Worm (Caenorhabditis elegans): ENCODE data around the gene Y47D7A.19.

Gene Y47D7A.19

ce11 chrV:4384482-4384881 is 39.7 kb upstream of the Y47D7A.19 start, which contains the start of gene F13A2.2:
TSS of gene F13A2.2 (minus strand) at chrV:4384582.
- TF ChIP-seq fos-1 (tag; optimal IDR thresholded peaks at IDR 0.05) (no peak), nhr-77 (tag; optimal IDR thresholded peaks at IDR 0.05) (no peak)

- no peak for TF ChIP-seq egl-27 (tag; optimal IDR thresholded peaks at IDR 0.05)
- TF ChIP-seq nhr-11 (tag; optimal IDR thresholded peaks at IDR 0.05): no peak
- no peak for TF ChIP-seq dmd-4 (tag; optimal IDR thresholded peaks at IDR 0.05)
- TF ChIP-seq nhr-21 (tag; optimal IDR thresholded peaks at IDR 0.05): no peak
- TF ChIP-seq mab-5 (tag; optimal IDR thresholded peaks at IDR 0.05): no peak
- TF ChIP-seq nhr-129 (tag; optimal IDR thresholded peaks at IDR 0.05): no peak
- TF ChIP-seq gmeb-1 (tag; optimal IDR thresholded peaks at IDR 0.05): no peak
- no peak for TF ChIP-seq C34F6.9 (tag; optimal IDR thresholded peaks at IDR 0.05)
- TF ChIP-seq lin-13 (GFP tag; optimal IDR thresholded peaks at IDR 0.05): no peak
- TF ChIP-seq mbf-1 (tag; optimal IDR thresholded peaks at IDR 0.05): no peak
- no peak for TF ChIP-seq nhr-237 (tag; optimal IDR thresholded peaks at IDR 0.05)
- no peak for TF ChIP-seq R02D3.7 (tag; optimal IDR thresholded peaks at IDR 0.05)
These were observed 38.0 kb upstream of the Y47D7A.19 start, which contains the start of gene F13A2.10 for ce11 chrV:4386173-4386572. TSS of gene F13A2.10 (minus strand) at chrV:4386273.

ce11 chrV:4387402-4387801 is 36.7 kb upstream of the Y47D7A.19 start, which contains the start of gene F13A2.9:
TSS of gene F13A2.9 (minus strand) at chrV:4387502.
- TF ChIP-seq ceh-16 (tag; optimal IDR thresholded peaks at IDR 0.05): no peak
- TF ChIP-seq F13H6.1 (tag; optimal IDR thresholded peaks at IDR 0.05): no peak
- TF ChIP-seq fos-1 (tag; optimal IDR thresholded peaks at IDR 0.05): no peak
- no peak for TF ChIP-seq gmeb-1 (tag; optimal IDR thresholded peaks at IDR 0.05)
- TF ChIP-seq nhr-77 (tag; optimal IDR thresholded peaks at IDR 0.05): no peak
- no peak for TF ChIP-seq elt-3 (tag; optimal IDR thresholded peaks at IDR 0.05)
- TF ChIP-seq nhr-25 (tag; optimal IDR thresholded peaks at IDR 0.05): no peak
- no peak for TF ChIP-seq dmd-4 (tag; optimal IDR thresholded peaks at IDR 0.05)
- TF ChIP-seq mbf-1 (tag; optimal IDR thresholded peaks at IDR 0.05): no peak
- no peak for TF ChIP-seq lin-39 (tag; optimal IDR thresholded peaks at IDR 0.05)
- no peak for TF ChIP-seq snpc-4 (tag; optimal IDR thresholded peaks at IDR 0.05)
- TF ChIP-seq ZK546.5 (tag; optimal IDR thresholded peaks at IDR 0.05): no peak
- no peak for TF ChIP-seq nhr-21 (tag; optimal IDR thresholded peaks at IDR 0.05)
- TF ChIP-seq lin-13 (GFP tag; optimal IDR thresholded peaks at IDR 0.05): no peak
- TF ChIP-seq nhr-23 (tag; optimal IDR thresholded peaks at IDR 0.05): no peak
- TF ChIP-seq nhr-10 (tag; optimal IDR thresholded peaks at IDR 0.05): no peak
- no peak for TF ChIP-seq mab-5 (tag; optimal IDR thresholded peaks at IDR 0.05)
- no peak for TF ChIP-seq mdl-1 (tag; optimal IDR thresholded peaks at IDR 0.05)

DNA sequence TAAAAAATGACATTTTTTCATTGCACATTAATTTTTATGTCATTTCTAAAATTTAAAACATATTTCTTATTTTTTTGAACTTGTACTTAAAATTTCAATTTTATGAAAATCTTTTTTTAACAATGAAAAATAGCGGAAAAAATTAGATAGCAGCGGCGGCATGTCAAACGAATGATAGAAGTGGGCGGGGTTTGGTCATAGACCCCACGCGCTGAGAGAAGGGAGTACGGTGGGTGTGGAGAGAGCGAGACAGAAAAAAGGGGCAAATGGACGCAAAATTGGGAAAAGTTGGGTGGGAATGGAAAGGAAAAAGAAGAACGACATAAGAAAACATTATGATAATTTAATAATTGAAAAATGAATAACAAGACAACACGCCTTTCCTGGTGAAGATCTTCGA is 36.2 kb upstream of the Y47D7A.19 start:
- TF ChIP-seq crh-2 (tag; optimal IDR thresholded peaks at IDR 0.05) (no peak), lin-39 (tag; optimal IDR thresholded peaks at IDR 0.05) (no peak), nhr-10 (tag; optimal IDR thresholded peaks at IDR 0.05) (no peak), R02D3.7 (tag; optimal IDR thresholded peaks at IDR 0.05) (no peak), mbf-1 (tag; optimal IDR thresholded peaks at IDR 0.05) (no peak), dmd-4 (tag; optimal IDR thresholded peaks at IDR 0.05) (no peak), ztf-1 (GFP tag; conservative IDR thresholded peaks at IDR 0.05) (no peak), sma-9 (GFP tag; optimal IDR thresholded peaks at IDR 0.05) (no peak), sma-9 (tag; optimal IDR thresholded peaks at IDR 0.05) (no peak), mab-5 (tag; optimal IDR thresholded peaks at IDR 0.05) (no peak)

ce11 chrV:4396257-4396656 is 27.9 kb upstream of the Y47D7A.19 start, which contains the start of gene F13A2.3:
TSS of gene F13A2.3 (minus strand) at chrV:4396357.
- no peak for TF ChIP-seq nhr-129 (tag; optimal IDR thresholded peaks at IDR 0.05)
- no peak for TF ChIP-seq nhr-10 (tag; optimal IDR thresholded peaks at IDR 0.05)
- TF ChIP-seq sem-4 (tag; optimal IDR thresholded peaks at IDR 0.05): no peak
- no peak for TF ChIP-seq nhr-23 (tag; optimal IDR thresholded peaks at IDR 0.05)

DNA sequence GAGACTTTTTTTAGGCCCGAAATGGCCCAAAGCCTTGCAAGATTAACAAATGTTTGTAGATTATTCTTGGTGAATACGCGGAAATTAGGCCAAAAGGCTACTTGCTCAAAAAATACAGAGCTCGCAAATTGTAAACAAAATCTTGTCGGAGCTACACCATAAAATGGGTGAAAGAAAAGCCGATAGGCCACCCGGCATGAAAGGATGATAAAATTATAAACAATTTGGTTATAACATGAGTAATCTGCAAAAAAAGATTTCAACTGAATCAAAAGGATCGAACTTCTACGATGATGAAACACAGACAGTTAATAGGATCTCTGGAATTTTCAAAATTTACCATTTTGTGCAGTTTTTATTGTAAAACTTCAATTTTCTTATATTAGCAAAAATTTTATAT is 26.0 kb upstream of the Y47D7A.19 start:
- TF ChIP-seq sma-9 (GFP tag; optimal IDR thresholded peaks at IDR 0.05) (no peak), sma-9 (tag; optimal IDR thresholded peaks at IDR 0.05) (no peak), ztf-1 (GFP tag; conservative IDR thresholded peaks at IDR 0.05) (no peak), egl-27 (tag; optimal IDR thresholded peaks at IDR 0.05) (no peak), nhr-237 (tag; optimal IDR thresholded peaks at IDR 0.05) (no peak), nhr-23 (tag; optimal IDR thresholded peaks at IDR 0.05) (no peak), nhr-25 (tag; optimal IDR thresholded peaks at IDR 0.05) (no peak), ztf-4 (tag; optimal IDR thresholded peaks at IDR 0.05) (no peak), R02D3.7 (tag; optimal IDR thresholded peaks at IDR 0.05) (no peak), nhr-11 (tag; optimal IDR thresholded peaks at IDR 0.05) (no peak), lin-13 (GFP tag; optimal IDR thresholded peaks at IDR 0.05) (no peak), unc-62 (GFP tag; optimal IDR thresholded peaks at IDR 0.05) (no peak), mdl-1 (tag; optimal IDR thresholded peaks at IDR 0.05) (no peak), C34F6.9 (tag; optimal IDR thresholded peaks at IDR 0.05) (no peak), nhr-21 (tag; optimal IDR thresholded peaks at IDR 0.05) (no peak), lin-11 (tag; optimal IDR thresholded peaks at IDR 0.05) (no peak), aly-2 (tag; optimal IDR thresholded peaks at IDR 0.05) (no peak), F13H6.1 (tag; optimal IDR thresholded peaks at IDR 0.05) (no peak), ceh-82 (tag; optimal IDR thresholded peaks at IDR 0.05) (no peak), ceh-16 (tag; optimal IDR thresholded peaks at IDR 0.05) (no peak), skn-1 (tag; optimal IDR thresholded peaks at IDR 0.05) (no peak)

Measured in whole organism, L2 larva.